Fruit fly (Drosophila melanogaster) Kc167 (cell line): ENCODE data around the gene futsch.

Experiments used
- Myc ChIP-seq: fragments of >200 bp; optimal IDR thresholded peaks from 2 replicates; lab custom pipeline; 2017; ENCODE audit warnings: missing external identifiers
- Sin3A ChIP-seq: fragments of >200 bp; optimal IDR thresholded peaks from 2 replicates; lab custom pipeline; 2018; ENCODE audit warnings: missing external identifiers
- h ChIP-seq: fragments of >200 bp; optimal IDR thresholded peaks from 3 replicates; lab custom pipeline; 2018; ENCODE audit warnings: missing external identifiers
- insv ChIP-seq: fragments of >200 bp; optimal IDR thresholded peaks from 3 replicates; lab custom pipeline; 2018; ENCODE audit warnings: missing external identifiers
- psq ChIP-seq: fragments of >200 bp; optimal IDR thresholded peaks from 2 replicates; lab custom pipeline; 2017; ENCODE audit warnings: missing external identifiers
- ttk ChIP-seq: sonication (Bioruptor generic); optimal IDR thresholded peaks from 2 replicates; lab custom pipeline; 2017; ENCODE audit warnings: missing external identifiers

- TF ChIP-seq ttk (lab: Kevin White, UChicago) (no peak), h (lab: Kevin White, UChicago) (no peak), Myc (lab: Kevin White, UChicago) (no peak), Sin3A (lab: Kevin White, UChicago) (no peak), insv (lab: Kevin White, UChicago) (no peak), psq (lab: Kevin White, UChicago) (no peak)
These were observed 3.1 kb upstream of the futsch start for dm6 chrX:1405779-1406178.
